Worm (Caenorhabditis elegans) whole organism, L4 larva: Measurements from ENCODE around the gene rnp-5.

Experiments
- ZK546.5 ChIP-seq, 2 experiments: sonication (generic microtip); optimal IDR thresholded peaks; 2 replicates each; lab custom pipeline; 2017; ENCODE audit warnings: missing biosample characterization in 2 of 2, missing genetic modification characterization in 2 of 2
- ceh-82 ChIP-seq: sonication (generic microtip); optimal IDR thresholded peaks from 2 replicates; lab custom pipeline; 2017; ENCODE audit warnings: missing biosample characterization, missing genetic modification characterization
- snpc-1.2 ChIP-seq: fragments of 200-800 bp; sonication (Bioruptor generic); IDR thresholded peaks from 2 replicates; pipeline ENCODE4 v1.3.6; 2022; ENCODE audit warnings: missing genetic modification reagents, missing genetic modification characterization, missing compliant biosample characterization

- TF ChIP-seq snpc-1.2 (GFP tag; lab: Robert Waterston, UW) (no peak), ceh-82 (tag; lab: Kevin White, UChicago) (no peak), ZK546.5 (tag; optimal IDR thresholded peaks at IDR 0.05; lab: Kevin White, UChicago) (no peak)
Measured at ce11 chrIII:880840-881239, 27.1 kb upstream of the rnp-5 start.
